Worm (Caenorhabditis elegans): ENCODE data around the gene npr-31.

DNA sequence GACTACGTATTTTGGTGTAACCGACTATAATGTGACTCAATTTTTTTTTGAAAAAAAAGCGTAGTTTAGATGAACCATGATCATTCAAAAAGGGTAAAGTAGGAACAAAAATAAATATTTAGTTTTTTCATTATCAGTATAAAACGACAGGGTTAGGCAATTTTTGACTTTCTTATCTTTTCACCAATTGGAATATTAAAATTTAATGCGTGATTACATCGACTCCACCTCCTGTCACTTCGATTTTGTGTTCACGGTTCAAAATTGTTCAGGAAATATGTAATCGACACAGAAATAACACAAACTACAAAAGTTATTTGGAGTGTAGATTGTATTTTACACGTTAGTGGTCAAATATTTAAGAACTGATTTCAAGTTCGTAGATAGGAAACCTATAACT, 22.4 kb downstream of the npr-31 start:
- TF ChIP-seq ceh-82 (tag; optimal IDR thresholded peaks at IDR 0.05) (no peak), alr-1 (tag; optimal IDR thresholded peaks at IDR 0.05) (no peak)
